Fruit fly (Drosophila melanogaster): Measurements from ENCODE around the gene CG7044.

Gene CG7044

dm6 chr3R:21064000-21064924 is 37.3 kb downstream of the CG7044 start, which contains the start of gene Cortactin (continued):
- TF ChIP-seq oc (tag; optimal IDR thresholded peaks at IDR 0.05) (no peak), ranshi (GFP tag; IDR thresholded peaks at IDR 0.05) (no peak), CG17912 (GFP tag; optimal IDR thresholded peaks at IDR 0.05) (peak; percentile 34), Nf-YA (GFP tag; IDR thresholded peaks at IDR 0.05) (no peak), Abd-B (GFP tag; optimal IDR thresholded peaks at IDR 0.05) (no peak), fd96Cb (tag; optimal IDR thresholded peaks at IDR 0.05) (no peak), sug (tag; optimal IDR thresholded peaks at IDR 0.05) (peak; percentile 32), klu (GFP tag; IDR thresholded peaks at IDR 0.05) (no peak), CG12236 (GFP tag; optimal IDR thresholded peaks at IDR 0.05) (no peak), Hmr (GFP tag; optimal IDR thresholded peaks at IDR 0.05) (no peak), Jarid2 (GFP tag; optimal IDR thresholded peaks at IDR 0.05) (no peak), sr (GFP tag; IDR thresholded peaks at IDR 0.05) (no peak), hb (GFP tag; IDR thresholded peaks at IDR 0.05; ENCODE audit: partially characterized antibody) (peak; percentile 89), lbe (GFP tag; optimal IDR thresholded peaks at IDR 0.05) (no peak), H2.0 (GFP tag; IDR thresholded peaks at IDR 0.05) (no peak), p53 (GFP tag; optimal IDR thresholded peaks at IDR 0.05) (no peak), NFAT (GFP tag; IDR thresholded peaks at IDR 0.05) (peak; percentile 40; the same call in 1 of the 2 replicates), Hr3 (GFP tag; optimal IDR thresholded peaks at IDR 0.05) (peak; percentile 5), bigmax (GFP tag; optimal IDR thresholded peaks at IDR 0.05) (peak; percentile 4), so (GFP tag; IDR thresholded peaks at IDR 0.05) (no peak), Gsc (GFP tag; IDR thresholded peaks at IDR 0.05) (no peak), Asciz (GFP tag; optimal IDR thresholded peaks at IDR 0.05) (no peak), ttk (GFP tag; IDR thresholded peaks at IDR 0.05) (no peak), Bteb2 (GFP tag; optimal IDR thresholded peaks at IDR 0.05) (no peak), chinmo (GFP tag; IDR thresholded peaks at IDR 0.05; ENCODE audit: partially characterized antibody) (peak; percentile 98), CG9797 (GFP tag; optimal IDR thresholded peaks at IDR 0.05) (no peak), pita (GFP tag; optimal IDR thresholded peaks at IDR 0.05) (no peak), CG32772 (GFP tag; IDR thresholded peaks at IDR 0.05) (no peak), CG10979 (tag; optimal IDR thresholded peaks at IDR 0.05) (no peak), ab (GFP tag; optimal IDR thresholded peaks at IDR 0.05) (no peak), crol (GFP tag; IDR thresholded peaks at IDR 0.05) (no peak), CG17361 (GFP tag; IDR thresholded peaks at IDR 0.05) (no peak), gt (GFP tag; IDR thresholded peaks at IDR 0.05) (no peak), CG16863 (GFP tag; optimal IDR thresholded peaks at IDR 0.05) (no peak), CG1602 (GFP tag; optimal IDR thresholded peaks at IDR 0.05) (no peak), CG34224 (GFP tag; IDR thresholded peaks at IDR 0.05; ENCODE audit: partially characterized antibody) (peak; percentile 88), CG11093 (GFP tag; IDR thresholded peaks at IDR 0.05) (no peak), cad (GFP tag; optimal IDR thresholded peaks at IDR 0.05) (no peak), CG11695 (GFP tag; IDR thresholded peaks at IDR 0.05) (no peak), CG34376 (GFP tag; optimal IDR thresholded peaks at IDR 0.05) (peak; percentile 68), CTCF (GFP tag; optimal IDR thresholded peaks at IDR 0.05) (no peak), caup (GFP tag; optimal IDR thresholded peaks at IDR 0.05; ENCODE audit: severe bottlenecking) (no peak), CG12219 (GFP tag; optimal IDR thresholded peaks at IDR 0.05) (no peak), exex (tag; optimal IDR thresholded peaks at IDR 0.05) (no peak), unc-4 (GFP tag; IDR thresholded peaks at IDR 0.05; ENCODE audit: partially characterized antibody) (peak; percentile 87), CG9609 (GFP tag; optimal IDR thresholded peaks at IDR 0.05) (no peak), CG17359 (tag; optimal IDR thresholded peaks at IDR 0.05) (no peak), CG13624 (GFP tag; optimal IDR thresholded peaks at IDR 0.05) (peak; percentile 22), her (GFP tag; optimal IDR thresholded peaks at IDR 0.05) (no peak), Oaz (GFP tag; IDR thresholded peaks at IDR 0.05) (no peak)
